Worm (Caenorhabditis elegans): Measurements from ENCODE around the gene srx-66.

Gene srx-66

ce11 chrV:3945053-3945452 lies 25.7 kb downstream of the srx-66 start, which contains the start of gene cyp-35B3:
Gene cyp-35B3 (plus strand): TSS chrV:3945353.
- no peak for TF ChIP-seq skn-1 (tag; optimal IDR thresholded peaks at IDR 0.05)
- TF ChIP-seq hmg-11 (tag; optimal IDR thresholded peaks at IDR 0.05): no peak
- TF ChIP-seq nhr-237 (tag; optimal IDR thresholded peaks at IDR 0.05): no peak
- TF ChIP-seq ceh-9 (tag; optimal IDR thresholded peaks at IDR 0.05): no peak
- no peak for TF ChIP-seq ceh-28 (tag; optimal IDR thresholded peaks at IDR 0.05)
- TF ChIP-seq mml-1 (tag; optimal IDR thresholded peaks at IDR 0.05): no peak
- TF ChIP-seq nhr-25 (tag; optimal IDR thresholded peaks at IDR 0.05): no peak
- TF ChIP-seq R02D3.7 (tag; optimal IDR thresholded peaks at IDR 0.05): no peak
- TF ChIP-seq unc-39 (tag; optimal IDR thresholded peaks at IDR 0.05): no peak
- no peak for TF ChIP-seq lsy-12 (tag; optimal IDR thresholded peaks at IDR 0.05)
- no peak for TF ChIP-seq mdl-1 (tag; optimal IDR thresholded peaks at IDR 0.05)
- no peak for TF ChIP-seq ceh-16 (tag; optimal IDR thresholded peaks at IDR 0.05)
- no peak for TF ChIP-seq nhr-43 (tag; optimal IDR thresholded peaks at IDR 0.05; ENCODE audit: poor library complexity, severe bottlenecking)
- TF ChIP-seq fos-1 (tag; optimal IDR thresholded peaks at IDR 0.05): no peak
- TF ChIP-seq egl-27 (tag; optimal IDR thresholded peaks at IDR 0.05): no peak
- no peak for TF ChIP-seq nhr-11 (tag; optimal IDR thresholded peaks at IDR 0.05)
- TF ChIP-seq aly-2 (tag; optimal IDR thresholded peaks at IDR 0.05): no peak

- TF ChIP-seq nfya-1 (tag; optimal IDR thresholded peaks at IDR 0.05; ENCODE audit: insufficient read depth) (no peak), aly-2 (tag; optimal IDR thresholded peaks at IDR 0.05) (no peak), mml-1 (tag; optimal IDR thresholded peaks at IDR 0.05) (no peak), fkh-10 (GFP tag; optimal IDR thresholded peaks at IDR 0.05) (no peak)
Measured at ce11 chrV:3949723-3950122, 30.3 kb downstream of the srx-66 start, which contains the start of gene dach-1. Gene dach-1 (plus strand): TSS chrV:3950023.

- TF ChIP-seq elt-2 (tag; optimal IDR thresholded peaks at IDR 0.05): no peak
- TF ChIP-seq pha-4 (tag; optimal IDR thresholded peaks at IDR 0.05): no peak
- no peak for TF ChIP-seq lin-15B (tag; optimal IDR thresholded peaks at IDR 0.05)
- no peak for TF ChIP-seq ceh-82 (tag; optimal IDR thresholded peaks at IDR 0.05)
- no peak for TF ChIP-seq unc-39 (tag; optimal IDR thresholded peaks at IDR 0.05)
- no peak for TF ChIP-seq nhr-11 (tag; optimal IDR thresholded peaks at IDR 0.05)
- TF ChIP-seq tbx-2 (tag; optimal IDR thresholded peaks at IDR 0.05): no peak
- no peak for TF ChIP-seq fkh-10 (GFP tag; optimal IDR thresholded peaks at IDR 0.05)
- TF ChIP-seq mdl-1 (tag; optimal IDR thresholded peaks at IDR 0.05): no peak
- TF ChIP-seq nhr-28 (tag; optimal IDR thresholded peaks at IDR 0.05): no peak
- TF ChIP-seq nhr-77 (tag; optimal IDR thresholded peaks at IDR 0.05): no peak
- no peak for TF ChIP-seq egl-5 (tag; optimal IDR thresholded peaks at IDR 0.05)
- no peak for TF ChIP-seq zag-1 (tag; optimal IDR thresholded peaks at IDR 0.05)
- no peak for TF ChIP-seq nhr-76 (tag; optimal IDR thresholded peaks at IDR 0.05)
- TF ChIP-seq nhr-237 (tag; optimal IDR thresholded peaks at IDR 0.05): no peak
Measured at ce11 chrV:3953739-3954138, 34.4 kb downstream of the srx-66 start, which contains the start of gene str-247. Gene str-247 (plus strand): TSS chrV:3954039.

- no peak for TF ChIP-seq snpc-4 (tag; optimal IDR thresholded peaks at IDR 0.05)
Measured at ce11 chrV:3957608-3958007, 38.2 kb downstream of the srx-66 start, which contains the start of gene cyp-34A5. Gene cyp-34A5 (minus strand): TSS chrV:3957708.

- TF ChIP-seq unc-39 (tag; optimal IDR thresholded peaks at IDR 0.05) (no peak), ztf-4 (tag; optimal IDR thresholded peaks at IDR 0.05) (no peak), R02D3.7 (tag; optimal IDR thresholded peaks at IDR 0.05) (no peak), nfya-1 (tag; optimal IDR thresholded peaks at IDR 0.05; ENCODE audit: insufficient read depth) (no peak), pha-4 (tag; optimal IDR thresholded peaks at IDR 0.05) (peak; percentile 17), tbx-2 (tag; optimal IDR thresholded peaks at IDR 0.05) (no peak)
Measured at ce11 chrV:3961235-3961634, 41.8 kb downstream of the srx-66 start, which contains the start of gene cyp-34A6. Gene cyp-34A6 (minus strand): TSS chrV:3961335.

ce11 chrV:3963715-3964114 lies 44.3 kb downstream of the srx-66 start, which contains the start of gene cyp-34A7:
Gene cyp-34A7 (minus strand): TSS chrV:3963815.
- no peak for TF ChIP-seq R02D3.7 (tag; optimal IDR thresholded peaks at IDR 0.05)
- no peak for TF ChIP-seq elt-3 (tag; optimal IDR thresholded peaks at IDR 0.05)
- no peak for TF ChIP-seq eor-1 (tag; optimal IDR thresholded peaks at IDR 0.05)
- TF ChIP-seq mdl-1 (tag; optimal IDR thresholded peaks at IDR 0.05): no peak
- no peak for TF ChIP-seq nhr-77 (tag; optimal IDR thresholded peaks at IDR 0.05)

All from whole organism, L3 larva.